Worm (Caenorhabditis elegans): ENCODE data around the gene T28C6.5.

ce11 chrIV:8867562-8867961 is 46.3 kb downstream of the T28C6.5 start:
- TF ChIP-seq ets-4 (GFP tag; optimal IDR thresholded peaks at IDR 0.05) (no peak), ccch-3 (GFP tag; optimal IDR thresholded peaks at IDR 0.05) (no peak), lir-1 (GFP tag; conservative IDR thresholded peaks at IDR 0.05) (no peak), madf-3 (GFP tag; IDR thresholded peaks at IDR 0.05) (no peak), zim-3 (tag; optimal IDR thresholded peaks at IDR 0.05) (no peak), D2030.7 (GFP tag; IDR thresholded peaks at IDR 0.05) (no peak)
